Worm (Caenorhabditis elegans): ENCODE measurements around the gene enpp-1.

Gene enpp-1

ce11 chrV:12098123-12098522 lies 33.1 kb upstream of the enpp-1 start, which contains the start of gene nhr-209:
TSS of gene nhr-209 (plus strand) at chrV:12098149.
- no peak for TF ChIP-seq med-1 (GFP tag; optimal IDR thresholded peaks at IDR 0.05; ENCODE audit: insufficient read depth)
- TF ChIP-seq ztf-29 (GFP tag; IDR thresholded peaks at IDR 0.05): no peak
- TF ChIP-seq tab-1 (GFP tag; IDR thresholded peaks at IDR 0.05): no peak

- TF ChIP-seq klf-2 (GFP tag; conservative IDR thresholded peaks at IDR 0.05): no peak
- TF ChIP-seq cog-1 (tag; optimal IDR thresholded peaks at IDR 0.05): no peak
Measured at ce11 chrV:12100794-12101343, 30.4 kb upstream of the enpp-1 start, which contains the start of gene nhr-154. TSS of gene nhr-154 (plus strand) at chrV:12101293.

DNA sequence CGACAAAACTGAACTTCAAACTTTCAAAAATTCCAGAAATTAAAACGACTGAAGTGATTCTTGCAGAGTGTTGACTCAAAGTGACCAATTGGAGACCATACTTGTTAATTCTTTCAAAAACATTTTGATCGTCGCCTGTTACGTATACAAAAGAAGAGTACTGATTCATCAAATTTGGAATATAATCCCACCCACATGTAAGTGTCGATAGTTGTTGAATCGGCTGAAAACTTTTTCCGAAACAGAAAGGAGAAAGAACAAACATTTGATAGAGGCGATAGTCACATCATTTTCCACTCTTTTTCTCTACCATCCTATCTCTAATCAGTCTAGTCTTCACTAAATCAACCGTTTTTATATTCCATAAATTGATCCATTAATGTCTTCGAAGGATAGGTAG lies 27.3 kb upstream of the enpp-1 start, which contains the start of gene nhr-153:
TSS of gene nhr-153 (plus strand) at position 301 of the 400 bp plus-strand sequence.
- no peak for TF ChIP-seq tab-1 (GFP tag; IDR thresholded peaks at IDR 0.05)
- TF ChIP-seq flt-1 (GFP tag; IDR thresholded peaks at IDR 0.05): no peak
- no peak for TF ChIP-seq ref-1 (GFP tag; conservative IDR thresholded peaks at IDR 0.05)
- no peak for TF ChIP-seq ztf-29 (GFP tag; IDR thresholded peaks at IDR 0.05)
- no peak for TF ChIP-seq T22C8.4 (GFP tag; IDR thresholded peaks at IDR 0.05)
- TF ChIP-seq klf-2 (GFP tag; conservative IDR thresholded peaks at IDR 0.05): no peak
- TF ChIP-seq ztf-23 (GFP tag; IDR thresholded peaks at IDR 0.05): no peak
- no peak for TF ChIP-seq cog-1 (tag; optimal IDR thresholded peaks at IDR 0.05)
- no peak for TF ChIP-seq med-1 (GFP tag; optimal IDR thresholded peaks at IDR 0.05; ENCODE audit: insufficient read depth)

DNA sequence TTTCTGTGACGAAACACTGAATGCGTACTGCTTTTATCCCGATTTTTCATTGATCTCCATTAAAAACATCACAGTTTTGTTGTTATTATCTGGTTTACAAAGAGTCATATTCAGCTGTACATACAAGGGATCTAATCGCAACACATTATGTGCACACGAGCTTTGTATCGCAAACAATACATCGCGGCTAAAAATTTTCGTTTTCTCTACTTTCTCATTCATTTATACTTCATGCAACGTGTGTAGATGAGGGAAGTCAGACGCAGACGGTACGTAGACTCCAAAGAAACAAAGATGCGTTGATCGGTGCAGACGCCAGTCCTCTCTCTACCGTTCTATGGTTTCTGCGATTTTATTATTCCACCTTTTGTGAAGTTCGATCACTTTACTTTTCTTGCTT lies 24.4 kb upstream of the enpp-1 start, which contains the start of gene nhr-136:
TSS of gene nhr-136 (plus strand) at position 301 of the 400 bp plus-strand sequence.
- TF ChIP-seq ztf-29 (GFP tag; IDR thresholded peaks at IDR 0.05) (no peak), med-1 (GFP tag; optimal IDR thresholded peaks at IDR 0.05; ENCODE audit: insufficient read depth) (no peak), T22C8.4 (GFP tag; IDR thresholded peaks at IDR 0.05) (no peak), flt-1 (GFP tag; IDR thresholded peaks at IDR 0.05) (no peak), ztf-23 (GFP tag; IDR thresholded peaks at IDR 0.05) (no peak), klf-2 (GFP tag; conservative IDR thresholded peaks at IDR 0.05) (no peak), ref-1 (GFP tag; conservative IDR thresholded peaks at IDR 0.05) (no peak), cog-1 (tag; optimal IDR thresholded peaks at IDR 0.05) (no peak), tab-1 (GFP tag; IDR thresholded peaks at IDR 0.05) (no peak)

ce11 chrV:12111452-12111851 lies 19.8 kb upstream of the enpp-1 start, which contains the start of gene lhpp-1:
TSS of gene lhpp-1 (minus strand) at chrV:12111805.
- TF ChIP-seq T22C8.4 (GFP tag; IDR thresholded peaks at IDR 0.05) (no peak), flt-1 (GFP tag; IDR thresholded peaks at IDR 0.05) (no peak)

ce11 chrV:12113726-12114125 lies 17.5 kb upstream of the enpp-1 start:
- no peak for TF ChIP-seq T22C8.4 (GFP tag; IDR thresholded peaks at IDR 0.05)
- no peak for TF ChIP-seq tab-1 (GFP tag; IDR thresholded peaks at IDR 0.05)
- no peak for TF ChIP-seq ztf-29 (GFP tag; IDR thresholded peaks at IDR 0.05)
- TF ChIP-seq cog-1 (tag; optimal IDR thresholded peaks at IDR 0.05): no peak
- TF ChIP-seq ref-1 (GFP tag; conservative IDR thresholded peaks at IDR 0.05): no peak
- no peak for TF ChIP-seq ztf-23 (GFP tag; IDR thresholded peaks at IDR 0.05)
- no peak for TF ChIP-seq med-1 (GFP tag; optimal IDR thresholded peaks at IDR 0.05; ENCODE audit: insufficient read depth)
- no peak for TF ChIP-seq flt-1 (GFP tag; IDR thresholded peaks at IDR 0.05)
- no peak for TF ChIP-seq klf-2 (GFP tag; conservative IDR thresholded peaks at IDR 0.05)

DNA sequence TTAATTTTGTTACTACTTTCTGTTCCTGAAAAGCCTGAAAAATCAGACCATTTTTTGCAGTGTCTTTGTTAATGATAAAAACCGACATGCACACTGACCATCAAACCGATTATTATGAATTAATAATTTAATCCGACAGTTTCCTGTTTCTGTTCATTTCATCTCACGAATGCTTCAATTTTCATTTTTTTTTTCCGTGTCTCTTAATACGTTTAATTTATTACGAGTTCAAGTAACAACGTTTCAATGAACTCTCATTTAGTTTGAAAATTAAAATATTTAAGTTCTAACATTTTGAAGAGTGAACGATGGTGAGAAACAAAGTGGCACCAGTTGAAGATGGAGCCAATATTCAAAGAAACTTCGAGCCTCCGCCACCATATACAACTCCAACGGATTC lies 16.6 kb upstream of the enpp-1 start, which contains the start of gene spin-1:
TSS of gene spin-1 (plus strand) at position 301 of the 400 bp plus-strand sequence.
- no peak for TF ChIP-seq klf-2 (GFP tag; conservative IDR thresholded peaks at IDR 0.05)
- no peak for TF ChIP-seq flt-1 (GFP tag; IDR thresholded peaks at IDR 0.05)

ce11 chrV:12115150-12115549 lies 16.1 kb upstream of the enpp-1 start:
- TF ChIP-seq T22C8.4 (GFP tag; IDR thresholded peaks at IDR 0.05) (no peak), klf-2 (GFP tag; conservative IDR thresholded peaks at IDR 0.05) (no peak), ztf-29 (GFP tag; IDR thresholded peaks at IDR 0.05) (no peak)

DNA sequence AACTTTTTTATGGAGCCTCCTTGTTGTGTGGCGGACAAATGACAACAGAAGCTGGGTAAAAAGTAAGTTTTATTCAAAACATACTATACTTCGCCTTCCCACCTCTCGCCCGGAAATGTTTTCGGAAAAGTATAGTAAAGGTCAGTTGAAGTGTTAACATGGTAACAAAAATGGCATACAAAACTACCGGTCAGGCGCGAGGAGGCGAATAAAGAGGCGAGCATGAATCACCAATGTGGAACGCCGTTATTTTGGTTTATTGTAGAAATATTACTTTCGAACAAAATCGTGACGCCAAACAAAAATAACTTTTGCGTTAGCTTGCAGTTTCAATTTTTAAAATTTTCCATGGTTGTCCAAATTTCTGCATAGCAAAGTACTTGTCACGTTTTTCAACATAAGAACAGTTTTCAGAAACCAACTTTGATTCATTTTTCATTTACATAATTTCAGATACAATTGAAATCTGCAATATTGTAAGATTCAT lies 13.6 kb upstream of the enpp-1 start, which contains the start of gene C13C4.8:
TSS of gene C13C4.8 (plus strand) at position 437 of the 487 bp plus-strand sequence.
- TF ChIP-seq ref-1 (GFP tag; conservative IDR thresholded peaks at IDR 0.05): no peak
- TF ChIP-seq med-1 (GFP tag; optimal IDR thresholded peaks at IDR 0.05; ENCODE audit: insufficient read depth): no peak
- TF ChIP-seq ztf-23 (GFP tag; IDR thresholded peaks at IDR 0.05): no peak
- no peak for TF ChIP-seq ztf-29 (GFP tag; IDR thresholded peaks at IDR 0.05)
- no peak for TF ChIP-seq cog-1 (tag; optimal IDR thresholded peaks at IDR 0.05)
- TF ChIP-seq klf-2 (GFP tag; conservative IDR thresholded peaks at IDR 0.05): no peak
- no peak for TF ChIP-seq flt-1 (GFP tag; IDR thresholded peaks at IDR 0.05)
- TF ChIP-seq tab-1 (GFP tag; IDR thresholded peaks at IDR 0.05): no peak

DNA sequence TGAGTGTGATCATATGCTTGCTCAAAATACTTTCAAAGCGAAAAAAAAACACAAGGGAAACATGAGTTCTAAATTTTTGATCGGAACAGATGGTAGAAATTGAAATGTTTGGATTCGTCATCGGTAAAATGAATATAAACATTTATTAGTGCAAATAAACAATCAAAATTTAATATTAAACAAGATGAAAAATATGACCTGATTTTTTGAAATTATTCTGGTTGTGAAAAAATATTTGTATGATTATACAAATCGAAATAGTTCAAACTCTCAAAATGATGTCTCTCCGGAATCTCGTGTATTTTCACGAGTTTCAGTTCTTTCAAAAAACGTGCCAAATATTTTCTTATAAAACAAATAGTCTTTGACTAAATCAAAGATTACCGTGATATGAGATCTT lies 10.9 kb upstream of the enpp-1 start, which contains the start of gene C13C4.7:
TSS of gene C13C4.7 (minus strand) at position 101 of the 400 bp plus-strand sequence.
- TF ChIP-seq flt-1 (GFP tag; IDR thresholded peaks at IDR 0.05): no peak

DNA sequence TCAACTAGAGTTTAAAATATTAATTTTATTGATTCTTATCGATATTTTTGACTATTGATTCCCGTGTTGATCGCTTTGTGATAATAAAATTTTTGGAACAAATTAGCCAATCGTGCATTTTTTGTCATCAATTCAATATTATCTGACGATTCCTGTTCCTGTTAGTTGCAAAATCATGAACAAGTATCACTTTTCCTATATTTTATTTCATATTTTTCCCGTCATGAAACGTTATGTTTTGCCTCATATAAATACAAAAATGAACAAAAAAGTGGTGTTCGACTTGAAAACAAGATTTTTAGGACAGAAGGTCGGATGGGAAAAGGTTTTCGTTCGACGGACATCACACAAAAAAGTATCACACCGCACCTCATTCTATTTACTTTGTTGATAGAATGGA lies 10.0 kb upstream of the enpp-1 start, which contains the start of gene C13C4.6:
TSS of gene C13C4.6 (plus strand) at position 301 of the 400 bp plus-strand sequence.
- no peak for TF ChIP-seq ztf-29 (GFP tag; IDR thresholded peaks at IDR 0.05)
- TF ChIP-seq klf-2 (GFP tag; conservative IDR thresholded peaks at IDR 0.05): no peak
- no peak for TF ChIP-seq ref-1 (GFP tag; conservative IDR thresholded peaks at IDR 0.05)
- TF ChIP-seq cog-1 (tag; optimal IDR thresholded peaks at IDR 0.05): no peak
- TF ChIP-seq ztf-23 (GFP tag; IDR thresholded peaks at IDR 0.05): no peak
- no peak for TF ChIP-seq T22C8.4 (GFP tag; IDR thresholded peaks at IDR 0.05)
- TF ChIP-seq med-1 (GFP tag; optimal IDR thresholded peaks at IDR 0.05; ENCODE audit: insufficient read depth): no peak
- TF ChIP-seq flt-1 (GFP tag; IDR thresholded peaks at IDR 0.05): no peak
- no peak for TF ChIP-seq tab-1 (GFP tag; IDR thresholded peaks at IDR 0.05)
